Worm (Caenorhabditis elegans) whole organism, L4/young adult: ENCODE data around the gene tsp-13.

Experiments
- dao-5 ChIP-seq: sonication (generic microtip); optimal IDR thresholded peaks from 2 replicates; lab custom pipeline; 2016; ENCODE audit warnings: missing genotype, missing genetic modification characterization, moderate library complexity, missing compliant biosample characterization
- him-1 ChIP-seq: sonication (generic microtip); optimal IDR thresholded peaks from 2 replicates; lab custom pipeline; 2016; ENCODE audit warnings: missing genotype, missing genetic modification reagents, missing genetic modification characterization, missing compliant biosample characterization

ce11 chrV:19203299-19203698 lies 49.4 kb downstream of the tsp-13 start, which contains the start of gene Y39B6A.1:
- no peak for TF ChIP-seq him-1 (tag; lab: Kevin White, UChicago)
- no peak for TF ChIP-seq dao-5 (tag; lab: Kevin White, UChicago)
